Fruit fly (Drosophila melanogaster) whole organism, pupa: ENCODE results near the gene Ibf1.

Experiments used
- CG10348 ChIP-seq: fragments of 200-800 bp; sonication (Bioruptor generic); IDR thresholded peaks from 2 replicates; pipeline ENCODE4 v1.3.6; 2022; ENCODE audit warnings: missing biosample characterization, missing genetic modification characterization
- CG12605 ChIP-seq: fragments of 200-800 bp; sonication (Bioruptor generic); IDR thresholded peaks from 2 replicates; pipeline ENCODE4 v1.3.6; 2022; ENCODE audit warnings: missing biosample characterization, missing genetic modification characterization
- CG13204 ChIP-seq: fragments of 200-800 bp; sonication (Bioruptor generic); optimal IDR thresholded peaks from 2 replicates; lab custom pipeline; 2018; ENCODE audit warnings: missing biosample characterization, mild to moderate bottlenecking, missing genetic modification characterization, moderate library complexity
- CG14655 ChIP-seq: fragments of 200-800 bp; sonication (Bioruptor generic); optimal IDR thresholded peaks from 3 replicates; lab custom pipeline; 2017; ENCODE audit warnings: mild to moderate bottlenecking, missing biosample characterization, missing genetic modification reagents, missing genetic modification characterization
- CG15710 ChIP-seq: fragments of 200-800 bp; sonication (Bioruptor generic); optimal IDR thresholded peaks from 2 replicates; lab custom pipeline; 2018; ENCODE audit warnings: missing biosample characterization, mild to moderate bottlenecking, missing genetic modification characterization, moderate library complexity
- CG17806 ChIP-seq: fragments of 200-800 bp; sonication (Bioruptor generic); optimal IDR thresholded peaks from 2 replicates; lab custom pipeline; 2018; ENCODE audit warnings: missing biosample characterization, mild to moderate bottlenecking, missing genetic modification characterization, moderate library complexity
- CG32121 ChIP-seq: fragments of 200-800 bp; sonication (Bioruptor generic); IDR thresholded peaks from 2 replicates; pipeline ENCODE4 v1.3.6; 2022; ENCODE audit warnings: missing biosample characterization, missing genetic modification characterization
- CG34367 ChIP-seq: fragments of 200-800 bp; sonication (Bioruptor generic); optimal IDR thresholded peaks from 2 replicates; lab custom pipeline; 2018; ENCODE audit warnings: missing biosample characterization, mild to moderate bottlenecking, missing genetic modification characterization
- CG4496 ChIP-seq: fragments of 200-800 bp; sonication (Bioruptor generic); IDR thresholded peaks from 3 replicates; pipeline ENCODE4 v1.3.6; 2022; ENCODE audit warnings: missing biosample characterization, missing genetic modification characterization
- CG8159 ChIP-seq: fragments of 200-800 bp; sonication (Bioruptor generic); optimal IDR thresholded peaks from 3 replicates; lab custom pipeline; 2018; ENCODE audit warnings: missing biosample characterization, mild to moderate bottlenecking, missing genetic modification characterization, moderate library complexity
- CG8301 ChIP-seq: fragments of 200-800 bp; sonication (Bioruptor generic); optimal IDR thresholded peaks from 2 replicates; lab custom pipeline; 2018; ENCODE audit warnings: missing biosample characterization, mild to moderate bottlenecking, missing genetic modification characterization
- CG9948 ChIP-seq: fragments of 200-800 bp; sonication (Bioruptor generic); optimal IDR thresholded peaks from 2 replicates; lab custom pipeline; 2018; ENCODE audit warnings: missing biosample characterization, mild to moderate bottlenecking, missing genetic modification characterization, moderate library complexity
- D1 ChIP-seq: fragments of 200-800 bp; sonication (Bioruptor generic); optimal IDR thresholded peaks from 2 replicates; lab custom pipeline; 2018; ENCODE audit warnings: missing biosample characterization, mild to moderate bottlenecking, missing genetic modification characterization, moderate library complexity
- EcR ChIP-seq: fragments of 200-800 bp; sonication (Bioruptor generic); optimal IDR thresholded peaks from 3 replicates; lab custom pipeline; 2019; ENCODE audit warnings: missing biosample characterization, missing genetic modification characterization, mild to moderate bottlenecking, moderate library complexity, missing genetic modification reagents
- Ets98B ChIP-seq: fragments of 200-800 bp; sonication (Bioruptor generic); IDR thresholded peaks from 2 replicates; pipeline ENCODE4 v1.3.6; 2022; ENCODE audit warnings: missing biosample characterization, missing genetic modification characterization
- Pif1A ChIP-seq: fragments of 200-800 bp; sonication (Bioruptor generic); optimal IDR thresholded peaks from 3 replicates; lab custom pipeline; 2016; ENCODE audit warnings: missing biosample characterization, missing genetic modification characterization
- Pif1B ChIP-seq: fragments of 200-800 bp; sonication (Bioruptor generic); optimal IDR thresholded peaks from 3 replicates; lab custom pipeline; 2016; ENCODE audit warnings: missing biosample characterization, missing genetic modification characterization
- Snoo ChIP-seq: fragments of 200-800 bp; sonication (Bioruptor generic); optimal IDR thresholded peaks from 3 replicates; lab custom pipeline; 2017; ENCODE audit warnings: missing biosample characterization, mild to moderate bottlenecking, missing genetic modification characterization, inconsistent platforms
- fd96Ca ChIP-seq: fragments of 200-800 bp; sonication (Bioruptor generic); IDR thresholded peaks from 3 replicates; pipeline ENCODE4 v1.3.6; 2022; ENCODE audit warnings: missing biosample characterization, missing genetic modification characterization
- gl ChIP-seq: fragments of 200-800 bp; sonication (Bioruptor generic); optimal IDR thresholded peaks from 2 replicates; lab custom pipeline; 2018; ENCODE audit warnings: missing biosample characterization, mild to moderate bottlenecking, missing genetic modification characterization
- rn ChIP-seq: fragments of 200-800 bp; sonication (Bioruptor generic); IDR thresholded peaks from 2 replicates; pipeline ENCODE4 v1.3.6; 2022; ENCODE audit warnings: missing biosample characterization, missing genetic modification characterization

Gene Ibf1

dm6 chr3R:9239941-9240400 is 18.8 kb upstream of the Ibf1 start:
- TF ChIP-seq CG34367 (tag; lab: Kevin White, UChicago) (no peak), Pif1A (GFP tag; lab: Kevin White, UChicago) (no peak), D1 (tag; lab: Kevin White, UChicago) (peak; percentile 100), CG12605 (no peak), EcR (GFP tag; lab: Kevin White, UChicago) (peak; percentile 35)

dm6 chr3R:9240554-9240953 is 18.2 kb upstream of the Ibf1 start, which contains the start of gene D1:
Gene D1, minus strand, starts transcription at chr3R:9240654.
- TF ChIP-seq CG8301 (tag; lab: Kevin White, UChicago) (no peak), CG15710 (tag; lab: Kevin White, UChicago) (no peak), CG13204 (GFP tag; lab: Kevin White, UChicago) (no peak), D1 (tag; lab: Kevin White, UChicago) (no peak), gl (tag; lab: Kevin White, UChicago) (no peak), CG10348 (no peak), CG12605 (no peak), CG4496 (GFP tag; lab: Robert Waterston, UW) (no peak), CG8159 (tag; lab: Kevin White, UChicago) (no peak), CG34367 (tag; lab: Kevin White, UChicago) (no peak), EcR (GFP tag; lab: Kevin White, UChicago) (no peak), CG32121 (GFP tag; lab: Robert Waterston, UW) (no peak), Ets98B (GFP tag; lab: Robert Waterston, UW) (no peak), CG9948 (tag; lab: Kevin White, UChicago) (no peak), CG14655 (no peak), fd96Ca (GFP tag; lab: Robert Waterston, UW) (no peak), Pif1A (GFP tag; lab: Kevin White, UChicago) (no peak), Snoo (tag; lab: Kevin White, UChicago) (no peak), Pif1B (GFP tag; lab: Kevin White, UChicago) (no peak), rn (GFP tag; lab: Robert Waterston, UW) (no peak)
- TF ChIP-seq, all 21 proteins: peak for 0

- peak; percentile 89 for TF ChIP-seq D1 (tag; lab: Kevin White, UChicago)
- TF ChIP-seq CG8159 (tag; lab: Kevin White, UChicago): peak; percentile 79
- peak; percentile 43 for TF ChIP-seq CG14655
- no peak for TF ChIP-seq CG13204 (GFP tag; lab: Kevin White, UChicago)
- TF ChIP-seq Pif1B (GFP tag; lab: Kevin White, UChicago): peak; percentile 35
- peak; percentile 16; the same call in 1 of the 2 replicates for TF ChIP-seq CG12605
- TF ChIP-seq Ets98B (GFP tag; lab: Robert Waterston, UW): peak; percentile 73
- peak; percentile 57 for TF ChIP-seq CG8301 (tag; lab: Kevin White, UChicago)
- TF ChIP-seq fd96Ca (GFP tag; lab: Robert Waterston, UW): no peak
- no peak for TF ChIP-seq rn (GFP tag; lab: Robert Waterston, UW)
- TF ChIP-seq CG34367 (tag; lab: Kevin White, UChicago): peak; percentile 33
- TF ChIP-seq CG17806 (tag; lab: Kevin White, UChicago): peak; percentile 69
- peak; percentile 24 for TF ChIP-seq gl (tag; lab: Kevin White, UChicago)
- peak; percentile 55 for TF ChIP-seq CG9948 (tag; lab: Kevin White, UChicago)
- peak; percentile 65 for TF ChIP-seq CG15710 (tag; lab: Kevin White, UChicago)
- peak; percentile 48 for TF ChIP-seq EcR (GFP tag; lab: Kevin White, UChicago)
- TF ChIP-seq Pif1A (GFP tag; lab: Kevin White, UChicago): peak; percentile 35
- TF ChIP-seq Snoo (tag; lab: Kevin White, UChicago): peak; percentile 51
- TF ChIP-seq CG32121 (GFP tag; lab: Robert Waterston, UW): peak; percentile 76
- no peak for TF ChIP-seq CG10348
- TF ChIP-seq CG4496 (GFP tag; lab: Robert Waterston, UW): peak; percentile 80
- TF ChIP-seq, all 21 proteins: peak for 17
Observed at dm6 chr3R:9245576-9246200, 13.1 kb upstream of the Ibf1 start, which contains the start of gene Vps15. Gene Vps15, minus strand, starts transcription at chr3R:9245869.

- TF ChIP-seq CG14655: no peak
- no peak for TF ChIP-seq CG32121 (GFP tag; lab: Robert Waterston, UW)
- no peak for TF ChIP-seq Pif1A (GFP tag; lab: Kevin White, UChicago)
- TF ChIP-seq CG12605: no peak
- no peak for TF ChIP-seq CG34367 (tag; lab: Kevin White, UChicago)
- no peak for TF ChIP-seq CG15710 (tag; lab: Kevin White, UChicago)
- TF ChIP-seq CG4496 (GFP tag; lab: Robert Waterston, UW): no peak
- no peak for TF ChIP-seq CG8159 (tag; lab: Kevin White, UChicago)
- no peak for TF ChIP-seq rn (GFP tag; lab: Robert Waterston, UW)
- no peak for TF ChIP-seq fd96Ca (GFP tag; lab: Robert Waterston, UW)
- TF ChIP-seq CG9948 (tag; lab: Kevin White, UChicago): no peak
- no peak for TF ChIP-seq CG10348
- no peak for TF ChIP-seq CG8301 (tag; lab: Kevin White, UChicago)
- TF ChIP-seq EcR (GFP tag; lab: Kevin White, UChicago): no peak
- no peak for TF ChIP-seq CG13204 (GFP tag; lab: Kevin White, UChicago)
Observed at dm6 chr3R:9246366-9246765, 12.4 kb upstream of the Ibf1 start, which contains the start of gene CG8420. Gene CG8420, plus strand, starts transcription at chr3R:9246649.

dm6 chr3R:9246879-9247621 is 11.7 kb upstream of the Ibf1 start:
- no peak for TF ChIP-seq rn (GFP tag; lab: Robert Waterston, UW)
- TF ChIP-seq Ets98B (GFP tag; lab: Robert Waterston, UW): peak; percentile 77
- TF ChIP-seq CG10348: no peak
- no peak for TF ChIP-seq fd96Ca (GFP tag; lab: Robert Waterston, UW)
- peak; percentile 50 for TF ChIP-seq gl (tag; lab: Kevin White, UChicago)
- peak; percentile 72 for TF ChIP-seq CG9948 (tag; lab: Kevin White, UChicago)
- TF ChIP-seq Snoo (tag; lab: Kevin White, UChicago): peak; percentile 81
- TF ChIP-seq CG14655: peak; percentile 90
- peak; percentile 81 for TF ChIP-seq CG17806 (tag; lab: Kevin White, UChicago)
- peak; percentile 71 for TF ChIP-seq CG15710 (tag; lab: Kevin White, UChicago)
- peak; percentile 80 for TF ChIP-seq CG8159 (tag; lab: Kevin White, UChicago)
- peak; percentile 81 for TF ChIP-seq CG12605
- peak; percentile 94 for TF ChIP-seq D1 (tag; lab: Kevin White, UChicago)
- peak; percentile 29 for TF ChIP-seq CG13204 (GFP tag; lab: Kevin White, UChicago)
- peak; percentile 36 for TF ChIP-seq EcR (GFP tag; lab: Kevin White, UChicago)
- TF ChIP-seq CG34367 (tag; lab: Kevin White, UChicago): peak; percentile 67
- peak; percentile 68 for TF ChIP-seq CG4496 (GFP tag; lab: Robert Waterston, UW)
- peak; percentile 87 for TF ChIP-seq Pif1A (GFP tag; lab: Kevin White, UChicago)
- 0 out of 2 replicates have a peak, but pooled peaks have one; percentile 31 for TF ChIP-seq CG32121 (GFP tag; lab: Robert Waterston, UW)
- peak; percentile 69 for TF ChIP-seq Pif1B (GFP tag; lab: Kevin White, UChicago)
- TF ChIP-seq CG8301 (tag; lab: Kevin White, UChicago): peak; percentile 90
